Worm (Caenorhabditis elegans) whole organism, L2 larva: ENCODE data around the gene chdh-1.

Experiments
- C34F6.9 ChIP-seq: fragments of 150-350 bp; optimal IDR thresholded peaks from 2 replicates; lab custom pipeline; 2014; ENCODE audit warnings: missing biosample characterization, missing genetic modification characterization
- F13H6.1 ChIP-seq: sonication (generic microtip); optimal IDR thresholded peaks from 2 replicates; lab custom pipeline; 2016; ENCODE audit warnings: missing genetic modification characterization, missing compliant biosample characterization
- R02D3.7 ChIP-seq: fragments of 150-350 bp; optimal IDR thresholded peaks from 2 replicates; lab custom pipeline; 2014; ENCODE audit warnings: missing biosample characterization, missing genetic modification characterization
- Y55F3AM.14 ChIP-seq: fragments of 200-800 bp; sonication (Bioruptor generic); optimal IDR thresholded peaks from 2 replicates; lab custom pipeline; 2018; ENCODE audit warnings: mild to moderate bottlenecking, missing genetic modification characterization, missing compliant biosample characterization
- aly-2 ChIP-seq: fragments of 150-350 bp; optimal IDR thresholded peaks from 2 replicates; lab custom pipeline; 2014; ENCODE audit warnings: missing biosample characterization, missing genetic modification characterization
- ama-1 ChIP-seq: fragments of 150-350 bp; optimal IDR thresholded peaks from 2 replicates; lab custom pipeline; 2018; ENCODE audit warnings: inconsistent platforms
- blmp-1 ChIP-seq: sonication (generic microtip); optimal IDR thresholded peaks from 2 replicates; lab custom pipeline; 2017; ENCODE audit warnings: missing genetic modification characterization, mild to moderate bottlenecking, missing compliant biosample characterization, antibody characterized with exemption, moderate library complexity; ENCODE audit not compliant: insufficient read depth
- ceh-16 ChIP-seq: fragments of 150-350 bp; optimal IDR thresholded peaks from 2 replicates; lab custom pipeline; 2014; ENCODE audit warnings: missing biosample characterization, missing genetic modification characterization
- dmd-4 ChIP-seq: sonication (generic microtip); optimal IDR thresholded peaks from 2 replicates; lab custom pipeline; 2017; ENCODE audit warnings: missing biosample characterization, missing genetic modification characterization
- egl-27 ChIP-seq: sonication (generic microtip); optimal IDR thresholded peaks from 3 replicates; lab custom pipeline; 2017; ENCODE audit warnings: missing biosample characterization, missing genetic modification reagents, missing genetic modification characterization
- elt-1 ChIP-seq: fragments of 150-350 bp; optimal IDR thresholded peaks from 2 replicates; lab custom pipeline; 2014; ENCODE audit warnings: missing biosample characterization, missing genetic modification characterization
- fos-1 ChIP-seq: fragments of 150-350 bp; optimal IDR thresholded peaks from 2 replicates; lab custom pipeline; 2014; ENCODE audit warnings: missing biosample characterization, missing genetic modification characterization
- lin-39 ChIP-seq: fragments of 150-350 bp; optimal IDR thresholded peaks from 2 replicates; lab custom pipeline; 2014; ENCODE audit warnings: missing biosample characterization, missing genetic modification reagents, missing genetic modification characterization
- lsy-2 ChIP-seq, 2 experiments: fragments of 150-350 bp in 1 of 2; sonication (generic microtip) in 1 of 2; optimal IDR thresholded peaks; 2 replicates each; lab custom pipeline; 2014 to 2017; ENCODE audit warnings: missing biosample characterization in 2 of 2, missing genetic modification characterization in 2 of 2
- mab-5 ChIP-seq: fragments of 150-350 bp; optimal IDR thresholded peaks from 2 replicates; lab custom pipeline; 2014; ENCODE audit warnings: missing biosample characterization, missing genetic modification characterization
- mbf-1 ChIP-seq: sonication (generic microtip); optimal IDR thresholded peaks from 2 replicates; lab custom pipeline; 2017; ENCODE audit warnings: missing biosample characterization, missing genetic modification characterization
- mdl-1 ChIP-seq, 2 experiments: fragments of 150-350 bp in 1 of 2; sonication (generic microtip) in 1 of 2; optimal IDR thresholded peaks; 2 replicates each; lab custom pipeline; 2017; ENCODE audit warnings: missing biosample characterization in 2 of 2, missing genetic modification characterization in 2 of 2
- nhr-11 ChIP-seq: fragments of 150-350 bp; optimal IDR thresholded peaks from 2 replicates; lab custom pipeline; 2014; ENCODE audit warnings: missing biosample characterization, missing genetic modification characterization
- nhr-12 ChIP-seq: fragments of 150-350 bp; optimal IDR thresholded peaks from 2 replicates; lab custom pipeline; 2014; ENCODE audit warnings: missing biosample characterization, missing genetic modification characterization
- nhr-129 ChIP-seq: fragments of 150-350 bp; optimal IDR thresholded peaks from 2 replicates; lab custom pipeline; 2014; ENCODE audit warnings: missing biosample characterization, missing genetic modification characterization
- nhr-23 ChIP-seq: fragments of 150-350 bp; optimal IDR thresholded peaks from 2 replicates; lab custom pipeline; 2014; ENCODE audit warnings: missing biosample characterization, missing genetic modification reagents, missing genetic modification characterization
- nhr-237 ChIP-seq: fragments of 150-350 bp; optimal IDR thresholded peaks from 2 replicates; lab custom pipeline; 2014; ENCODE audit warnings: missing biosample characterization, missing genetic modification characterization
- nhr-25 ChIP-seq: fragments of 150-350 bp; sonication (generic microtip); optimal IDR thresholded peaks from 3 replicates; lab custom pipeline; 2014; ENCODE audit warnings: missing biosample characterization, missing genetic modification characterization
- nhr-6 ChIP-seq: fragments of 150-350 bp; optimal IDR thresholded peaks from 2 replicates; lab custom pipeline; 2014; ENCODE audit warnings: missing biosample characterization, missing genetic modification characterization
- nhr-77 ChIP-seq: fragments of 150-350 bp; optimal IDR thresholded peaks from 2 replicates; lab custom pipeline; 2014; ENCODE audit warnings: missing biosample characterization, missing genetic modification characterization
- sem-4 ChIP-seq: fragments of 150-350 bp; optimal IDR thresholded peaks from 2 replicates; lab custom pipeline; 2014; ENCODE audit warnings: missing biosample characterization, missing genetic modification reagents, missing genetic modification characterization
- skn-1 ChIP-seq: sonication (generic microtip); optimal IDR thresholded peaks from 2 replicates; lab custom pipeline; 2017; ENCODE audit warnings: missing biosample characterization, missing genetic modification characterization
- sma-3 ChIP-seq: sonication (generic microtip); optimal IDR thresholded peaks from 2 replicates; lab custom pipeline; 2016; ENCODE audit warnings: missing genetic modification reagents, missing genetic modification characterization, missing compliant biosample characterization
- sma-9 ChIP-seq, 2 experiments: fragments of 150-350 bp in 1 of 2; sonication (generic microtip) in 1 of 2; optimal IDR thresholded peaks; 2 replicates each; lab custom pipeline; 2014 to 2016; ENCODE audit warnings: missing genetic modification characterization in 2 of 2, mild to moderate bottlenecking in 1 of 2, missing biosample characterization in 1 of 2, missing compliant biosample characterization in 1 of 2, missing genetic modification reagents in 1 of 2, moderate library complexity in 1 of 2
- snpc-4 ChIP-seq: fragments of 150-350 bp; optimal IDR thresholded peaks from 2 replicates; lab custom pipeline; 2014; ENCODE audit warnings: missing biosample characterization, missing genetic modification characterization
- unc-39 ChIP-seq: fragments of 150-350 bp; optimal IDR thresholded peaks from 2 replicates; lab custom pipeline; 2014; ENCODE audit warnings: missing biosample characterization, missing genetic modification characterization
- unc-55 ChIP-seq: fragments of 150-350 bp; sonication (generic microtip); optimal IDR thresholded peaks from 3 replicates; lab custom pipeline; 2014; ENCODE audit warnings: missing biosample characterization, missing genetic modification reagents, missing genetic modification characterization
- unc-62 ChIP-seq: fragments of 150-350 bp; optimal IDR thresholded peaks from 2 replicates; lab custom pipeline; 2014; ENCODE audit warnings: missing biosample characterization, missing genetic modification reagents, missing genetic modification characterization
- zag-1 ChIP-seq: fragments of 150-350 bp; optimal IDR thresholded peaks from 2 replicates; lab custom pipeline; 2014; ENCODE audit warnings: missing biosample characterization, missing genetic modification characterization
- ztf-1 ChIP-seq: fragments of 200-800 bp; sonication (Bioruptor generic); conservative IDR thresholded peaks from 2 replicates; pipeline ENCODE4 v1.3.6; 2022; ENCODE audit warnings: missing genetic modification characterization, missing compliant biosample characterization
- ztf-11 ChIP-seq: sonication (generic microtip); optimal IDR thresholded peaks from 2 replicates; lab custom pipeline; 2017; ENCODE audit warnings: missing biosample characterization, missing genetic modification characterization
- ztf-4 ChIP-seq: fragments of 150-350 bp; optimal IDR thresholded peaks from 2 replicates; lab custom pipeline; 2014; ENCODE audit warnings: missing biosample characterization, missing genetic modification characterization

The chdh-1 gene

ce11 chrII:8707024-8707423, 8.3 kb upstream of the chdh-1 start, which contains the start of gene cup-16:
Gene cup-16 (plus strand): TSS chrII:8707155.
- TF ChIP-seq ztf-4 (tag; lab: Kevin White, UChicago) (no peak), F13H6.1 (tag; lab: Kevin White, UChicago) (peak; percentile 55), fos-1 (tag; lab: Kevin White, UChicago) (no peak), sem-4 (peak; percentile 6), unc-55 (GFP tag; lab: Kevin White, UChicago) (no peak), skn-1 (no peak), mbf-1 (tag; lab: Kevin White, UChicago) (no peak), sma-9 (GFP tag; optimal IDR thresholded peaks at IDR 0.05; lab: Kevin White, UChicago) (peak; percentile 64), sma-9 (tag; optimal IDR thresholded peaks at IDR 0.05; lab: Kevin White, UChicago) (no peak), nhr-129 (peak; percentile 38), nhr-77 (tag; lab: Kevin White, UChicago) (no peak), Y55F3AM.14 (GFP tag; lab: Kevin White, UChicago) (no peak), mab-5 (tag; lab: Kevin White, UChicago) (peak; percentile 20), dmd-4 (tag; lab: Kevin White, UChicago) (no peak), C34F6.9 (tag; lab: Kevin White, UChicago) (peak; percentile 19), lin-39 (tag; lab: Kevin White, UChicago) (no peak), ztf-11 (tag; lab: Kevin White, UChicago) (no peak), nhr-11 (no peak), nhr-12 (tag; lab: Kevin White, UChicago) (no peak), sma-3 (GFP tag; lab: Kevin White, UChicago) (no peak), ceh-16 (tag; lab: Kevin White, UChicago) (no peak), unc-62 (GFP tag; lab: Kevin White, UChicago) (peak; percentile 13), lsy-2 (tag; optimal IDR thresholded peaks at IDR 0.05; lab: Kevin White, UChicago) (peak in 1 of 2 experiments; percentile 63)
- TF ChIP-seq, all 48 proteins: peak for 8

- TF ChIP-seq fos-1 (tag; lab: Kevin White, UChicago) (peak; percentile 51), ztf-4 (tag; lab: Kevin White, UChicago) (no peak)
- TF ChIP-seq, all 48 proteins: peak for 1
Observed at ce11 chrII:8704413-8704874, 5.7 kb upstream of the chdh-1 start, which contains the start of gene prx-5. Gene prx-5 (plus strand): TSS chrII:8704824.

DNA sequence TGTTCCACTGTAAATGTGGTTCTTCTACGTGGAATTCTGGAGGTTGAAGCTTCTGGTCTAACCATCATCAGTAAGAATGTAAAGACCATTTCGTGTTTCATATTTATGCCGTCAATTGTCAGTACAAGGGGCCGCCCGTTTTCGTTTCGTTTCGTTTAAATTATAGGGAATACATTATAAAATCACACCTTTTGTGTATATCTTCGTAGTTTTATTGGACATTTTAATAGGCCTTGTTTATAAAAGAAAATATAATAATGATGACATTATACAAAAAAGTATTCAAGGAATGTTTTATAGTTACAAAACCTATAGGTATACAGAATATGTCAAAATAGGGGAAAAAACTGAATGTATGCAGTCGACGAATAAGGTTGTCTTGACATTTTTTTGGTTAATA, 5.0 kb upstream of the chdh-1 start, which contains the start of gene ceh-7:
TSS of gene ceh-7 (minus strand) at position 101 of the 400 bp plus-strand sequence.
- TF ChIP-seq zag-1 (tag; lab: Kevin White, UChicago): no peak
- no peak for TF ChIP-seq ceh-16 (tag; lab: Kevin White, UChicago)
- TF ChIP-seq R02D3.7 (tag; lab: Kevin White, UChicago): no peak
- TF ChIP-seq elt-1: no peak
- TF ChIP-seq nhr-237: no peak
- no peak for TF ChIP-seq mdl-1 (tag; optimal IDR thresholded peaks at IDR 0.05; lab: Kevin White, UChicago)
- no peak for TF ChIP-seq sma-9 (GFP tag; optimal IDR thresholded peaks at IDR 0.05; lab: Kevin White, UChicago)
- TF ChIP-seq sma-9 (tag; optimal IDR thresholded peaks at IDR 0.05; lab: Kevin White, UChicago): no peak

DNA sequence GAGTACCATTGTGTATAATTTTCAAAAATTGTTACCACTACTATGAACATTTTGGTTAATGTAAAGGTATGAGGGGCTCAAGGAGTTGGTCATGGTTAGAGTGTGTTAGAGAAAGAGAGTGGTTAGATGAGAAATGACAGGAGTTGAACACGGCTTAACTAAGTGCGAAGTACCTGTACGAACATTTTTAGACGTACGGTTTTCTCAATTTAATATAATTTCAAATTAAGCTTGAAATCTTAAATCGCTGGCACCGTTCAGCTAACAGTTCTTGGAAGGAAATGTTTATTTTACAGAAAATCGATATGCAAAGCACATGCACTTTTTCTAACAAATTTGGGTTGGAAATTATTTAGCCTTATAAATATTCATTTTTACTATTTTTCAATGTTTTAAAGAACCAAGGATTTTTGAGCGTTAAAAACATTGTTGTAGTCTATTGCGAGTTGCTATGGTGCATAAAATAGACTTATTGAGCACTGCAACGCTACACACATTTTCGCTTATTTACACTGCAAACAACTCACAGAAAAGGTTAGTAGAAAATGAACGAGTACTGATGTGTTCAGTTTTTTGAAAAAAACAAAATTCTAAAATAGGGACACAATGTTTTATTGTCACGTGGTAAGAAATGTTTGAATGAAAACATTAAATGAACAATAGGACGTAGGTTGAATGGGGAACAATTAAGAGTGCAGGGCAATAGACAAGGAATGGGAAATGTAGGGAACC, 3.1 kb upstream of the chdh-1 start, which contains the start of gene sphk-1:
TSS of gene sphk-1 (minus strand) at position 51 of the 732 bp plus-strand sequence.
- TF ChIP-seq nhr-11 (no peak), ama-1 (no peak), blmp-1 (tag; lab: Kevin White, UChicago) (no peak), Y55F3AM.14 (GFP tag; lab: Kevin White, UChicago) (no peak), ztf-11 (tag; lab: Kevin White, UChicago) (no peak), egl-27 (no peak)

ce11 chrII:8701059-8701458, 2.3 kb upstream of the chdh-1 start:
- TF ChIP-seq lsy-2 (tag; optimal IDR thresholded peaks at IDR 0.05; lab: Kevin White, UChicago) (peak in 1 of 2 experiments; percentile 86), elt-1 (no peak)

DNA sequence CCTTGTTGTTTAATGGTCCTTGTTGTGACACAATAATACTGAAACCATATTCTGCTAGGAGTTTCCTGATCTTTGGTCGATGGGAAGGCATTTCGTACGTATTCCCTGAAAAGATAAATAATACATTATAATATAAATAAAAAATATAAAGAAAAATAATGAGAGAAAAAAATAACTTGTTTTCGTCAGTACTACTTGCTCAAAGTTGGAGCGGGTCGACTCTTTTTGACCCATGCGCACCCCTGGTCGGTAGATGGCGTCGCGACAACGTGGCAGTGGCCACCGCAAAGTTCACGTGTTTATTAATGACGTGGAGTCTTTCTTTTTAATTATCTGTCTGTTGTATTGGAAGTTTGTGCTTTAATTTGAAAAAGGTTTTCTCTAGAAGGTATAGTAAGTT, 2.9 kb downstream of the chdh-1 start, which contains the start of gene C34C6.10:
TSS of gene C34C6.10 (minus strand) at position 101 of the 400 bp plus-strand sequence.
- TF ChIP-seq ztf-1 (GFP tag; lab: Robert Waterston, UW): no peak
- TF ChIP-seq snpc-4: no peak
- no peak for TF ChIP-seq aly-2
- no peak for TF ChIP-seq lsy-2 (tag; optimal IDR thresholded peaks at IDR 0.05; lab: Kevin White, UChicago)
- no peak for TF ChIP-seq mdl-1 (tag; optimal IDR thresholded peaks at IDR 0.05; lab: Kevin White, UChicago)
- TF ChIP-seq unc-39 (tag; lab: Kevin White, UChicago): no peak
- TF ChIP-seq nhr-6: no peak
- no peak for TF ChIP-seq sem-4
- TF ChIP-seq C34F6.9 (tag; lab: Kevin White, UChicago): no peak
- TF ChIP-seq nhr-23 (tag; lab: Kevin White, UChicago): no peak
- no peak for TF ChIP-seq nhr-25 (tag; lab: Kevin White, UChicago)
- TF ChIP-seq elt-1: no peak
